Worm (Caenorhabditis elegans) whole organism, midembryonic: ENCODE results near the gene grd-9.

Experiments used
- med-1 ChIP-seq: sonication (generic microtip); optimal IDR thresholded peaks from 2 replicates; lab custom pipeline; 2017; ENCODE audit warnings: missing genetic modification characterization, mild to moderate bottlenecking, missing compliant biosample characterization, antibody characterized with exemption, missing genetic modification reagents; ENCODE audit not compliant: insufficient read depth
- ref-1 ChIP-seq: fragments of 200-800 bp; sonication (Bioruptor generic); conservative IDR thresholded peaks from 2 replicates; pipeline ENCODE4 v1.3.6; 2022; ENCODE audit warnings: missing genetic modification reagents, missing genetic modification characterization, missing compliant biosample characterization
- ztf-23 ChIP-seq: fragments of 200-800 bp; sonication (Bioruptor generic); IDR thresholded peaks from 2 replicates; pipeline ENCODE4 v1.3.6; 2022; ENCODE audit warnings: missing genetic modification reagents, missing genetic modification characterization, missing compliant biosample characterization
- ztf-29 ChIP-seq: fragments of 200-800 bp; sonication (Bioruptor generic); IDR thresholded peaks from 2 replicates; pipeline ENCODE4 v1.3.6; 2022; ENCODE audit warnings: missing genetic modification reagents, missing genetic modification characterization, missing compliant biosample characterization

- TF ChIP-seq ref-1 (GFP tag; lab: Robert Waterston, UW) (no peak), ztf-29 (GFP tag; lab: Robert Waterston, UW) (no peak), med-1 (GFP tag; lab: Kevin White, UChicago) (no peak), ztf-23 (GFP tag; lab: Robert Waterston, UW) (no peak)
Measured at ce11 chrV:5880064-5880463, 15.1 kb upstream of the grd-9 start, which contains the start of gene C02G6.3.
